Worm (Caenorhabditis elegans): ENCODE results near the gene mrpl-10.

ce11 chrII:8308314-8308713, 30.0 kb upstream of the mrpl-10 start:
- no peak for TF ChIP-seq nhr-12 (tag; optimal IDR thresholded peaks at IDR 0.05)
- TF ChIP-seq snpc-4 (tag; optimal IDR thresholded peaks at IDR 0.05): no peak
- TF ChIP-seq unc-39 (tag; optimal IDR thresholded peaks at IDR 0.05): no peak
- TF ChIP-seq blmp-1 (tag; optimal IDR thresholded peaks at IDR 0.05): no peak
- no peak for TF ChIP-seq drap-1 (GFP tag; optimal IDR thresholded peaks at IDR 0.05)
- TF ChIP-seq ceh-83 (GFP tag; optimal IDR thresholded peaks at IDR 0.05): no peak
- TF ChIP-seq mab-5 (tag; optimal IDR thresholded peaks at IDR 0.05): no peak
- no peak for TF ChIP-seq pha-4 (tag; optimal IDR thresholded peaks at IDR 0.05)
- no peak for TF ChIP-seq ztf-11 (tag; optimal IDR thresholded peaks at IDR 0.05)
- TF ChIP-seq zip-8 (tag; optimal IDR thresholded peaks at IDR 0.05): no peak
- no peak for TF ChIP-seq cnd-1 (tag; optimal IDR thresholded peaks at IDR 0.05)
- no peak for TF ChIP-seq nhr-76 (tag; optimal IDR thresholded peaks at IDR 0.05)

Measured in whole organism, mixed stage, embryonic.